Worm (Caenorhabditis elegans): Measurements from ENCODE around the gene C35A5.11.

Gene C35A5.11

DNA sequence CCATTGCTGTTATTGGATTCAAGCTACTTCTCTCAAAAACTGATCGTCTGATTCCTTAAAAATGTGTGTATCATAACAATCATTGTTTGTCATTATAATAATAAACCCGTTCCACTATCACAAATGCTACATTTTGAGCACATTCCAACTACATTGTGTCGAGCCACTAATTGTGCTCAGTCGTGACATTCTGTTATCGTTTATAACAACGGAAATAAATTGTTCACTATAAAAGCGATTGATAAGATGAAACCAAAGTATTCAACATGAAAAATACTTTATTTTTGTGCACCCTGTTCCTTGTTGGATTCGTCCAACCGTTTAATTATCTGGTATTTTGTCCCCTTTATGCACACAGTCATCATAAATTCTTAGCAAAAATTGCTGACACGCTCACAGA is 9.8 kb downstream of the C35A5.11 start, which contains the start of gene ugt-33:
ugt-33 (plus strand) TSS at position 260 of the 400 bp plus-strand sequence.
- TF ChIP-seq gmeb-1 (tag; optimal IDR thresholded peaks at IDR 0.05) (peak; percentile 23), ama-1 (optimal IDR thresholded peaks at IDR 0.05) (no peak), sem-4 (tag; optimal IDR thresholded peaks at IDR 0.05) (no peak), nhr-25 (tag; optimal IDR thresholded peaks at IDR 0.05) (no peak), nhr-129 (tag; optimal IDR thresholded peaks at IDR 0.05) (no peak), elt-3 (tag; optimal IDR thresholded peaks at IDR 0.05) (no peak), nhr-6 (tag; optimal IDR thresholded peaks at IDR 0.05) (no peak), unc-62 (GFP tag; optimal IDR thresholded peaks at IDR 0.05) (no peak), ztf-11 (tag; optimal IDR thresholded peaks at IDR 0.05) (no peak), ztf-4 (tag; optimal IDR thresholded peaks at IDR 0.05) (no peak), sma-9 (GFP tag; optimal IDR thresholded peaks at IDR 0.05) (peak; percentile 26), sma-9 (tag; optimal IDR thresholded peaks at IDR 0.05) (no peak), skn-1 (tag; optimal IDR thresholded peaks at IDR 0.05) (no peak), zag-1 (tag; optimal IDR thresholded peaks at IDR 0.05) (no peak), lin-13 (GFP tag; optimal IDR thresholded peaks at IDR 0.05) (no peak), fos-1 (tag; optimal IDR thresholded peaks at IDR 0.05) (peak; percentile 64), mdl-1 (tag; optimal IDR thresholded peaks at IDR 0.05) (no peak), nhr-11 (tag; optimal IDR thresholded peaks at IDR 0.05) (no peak), nhr-237 (tag; optimal IDR thresholded peaks at IDR 0.05) (no peak), aly-2 (tag; optimal IDR thresholded peaks at IDR 0.05) (no peak), elt-1 (tag; optimal IDR thresholded peaks at IDR 0.05) (no peak), nhr-12 (tag; optimal IDR thresholded peaks at IDR 0.05) (no peak), nhr-77 (tag; optimal IDR thresholded peaks at IDR 0.05) (no peak)

DNA sequence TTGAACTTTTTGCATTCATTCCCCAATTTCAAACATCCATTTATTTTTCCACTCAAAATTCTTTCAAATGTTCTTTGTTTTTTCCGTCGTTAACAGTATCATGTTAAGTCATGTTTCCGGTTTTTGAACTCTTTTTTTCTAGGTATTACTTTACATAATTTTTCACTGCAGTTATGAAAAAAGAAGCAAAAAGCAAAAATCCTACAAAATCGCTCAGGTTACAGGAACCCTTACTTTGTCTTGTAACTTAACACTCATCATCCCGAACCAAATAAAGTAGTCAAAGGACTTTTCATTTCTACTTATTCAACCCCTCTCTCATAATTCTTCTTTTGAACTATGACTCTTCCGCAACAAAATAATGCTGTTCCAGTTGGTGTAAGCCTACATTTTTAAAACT is 11.5 kb downstream of the C35A5.11 start, which contains the start of gene aqp-5:
aqp-5 (plus strand) TSS at position 301 of the 400 bp plus-strand sequence.
- TF ChIP-seq ceh-16 (tag; optimal IDR thresholded peaks at IDR 0.05) (no peak), ztf-1 (GFP tag; conservative IDR thresholded peaks at IDR 0.05) (no peak), blmp-1 (tag; optimal IDR thresholded peaks at IDR 0.05; ENCODE audit: insufficient read depth) (no peak), fos-1 (tag; optimal IDR thresholded peaks at IDR 0.05) (no peak), mab-5 (tag; optimal IDR thresholded peaks at IDR 0.05) (no peak), nhr-129 (tag; optimal IDR thresholded peaks at IDR 0.05) (no peak), egl-27 (tag; optimal IDR thresholded peaks at IDR 0.05) (no peak), nhr-23 (tag; optimal IDR thresholded peaks at IDR 0.05) (no peak), unc-62 (GFP tag; optimal IDR thresholded peaks at IDR 0.05) (no peak), C34F6.9 (tag; optimal IDR thresholded peaks at IDR 0.05) (no peak), lin-13 (GFP tag; optimal IDR thresholded peaks at IDR 0.05) (no peak), lin-11 (tag; optimal IDR thresholded peaks at IDR 0.05) (no peak), nhr-237 (tag; optimal IDR thresholded peaks at IDR 0.05) (no peak), alr-1 (tag; optimal IDR thresholded peaks at IDR 0.05) (no peak), gmeb-1 (tag; optimal IDR thresholded peaks at IDR 0.05) (no peak), nhr-25 (tag; optimal IDR thresholded peaks at IDR 0.05) (no peak)

DNA sequence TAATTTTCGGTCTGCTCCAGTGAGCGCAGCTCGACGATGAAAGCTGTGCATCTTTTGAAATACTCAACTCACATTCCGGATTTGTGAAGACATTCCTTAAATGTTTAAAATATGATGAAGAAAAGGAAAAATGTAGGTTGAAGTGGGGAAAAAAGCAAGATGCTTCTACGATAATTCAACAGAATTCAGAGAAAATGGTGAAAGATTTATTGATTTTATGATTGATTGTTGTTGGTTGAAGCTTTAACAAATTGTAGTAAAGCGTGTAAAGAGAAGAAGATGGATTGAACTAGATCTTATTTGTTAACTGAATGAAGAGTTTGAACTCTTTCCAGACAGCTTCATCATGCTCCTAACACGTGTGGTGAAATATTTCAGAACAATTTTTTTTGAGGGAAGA is 12.9 kb downstream of the C35A5.11 start, which contains the start of gene ncx-5:
ncx-5 (minus strand) TSS at position 101 of the 400 bp plus-strand sequence.
- no peak for TF ChIP-seq lin-39 (tag; optimal IDR thresholded peaks at IDR 0.05)
- no peak for TF ChIP-seq lin-11 (tag; optimal IDR thresholded peaks at IDR 0.05)
- no peak for TF ChIP-seq mbf-1 (tag; optimal IDR thresholded peaks at IDR 0.05)
- TF ChIP-seq crh-2 (tag; optimal IDR thresholded peaks at IDR 0.05), result no peak
- TF ChIP-seq gmeb-1 (tag; optimal IDR thresholded peaks at IDR 0.05), result no peak
- no peak for TF ChIP-seq C34F6.9 (tag; optimal IDR thresholded peaks at IDR 0.05)
- no peak for TF ChIP-seq aly-2 (tag; optimal IDR thresholded peaks at IDR 0.05)
- TF ChIP-seq nhr-6 (tag; optimal IDR thresholded peaks at IDR 0.05), result no peak
- no peak for TF ChIP-seq elt-3 (tag; optimal IDR thresholded peaks at IDR 0.05)
- no peak for TF ChIP-seq dmd-4 (tag; optimal IDR thresholded peaks at IDR 0.05)
- TF ChIP-seq alr-1 (tag; optimal IDR thresholded peaks at IDR 0.05), result no peak
- TF ChIP-seq ceh-16 (tag; optimal IDR thresholded peaks at IDR 0.05), result no peak
- no peak for TF ChIP-seq Y55F3AM.14 (GFP tag; optimal IDR thresholded peaks at IDR 0.05)
- TF ChIP-seq skn-1 (tag; optimal IDR thresholded peaks at IDR 0.05), result no peak
- no peak for TF ChIP-seq mab-5 (tag; optimal IDR thresholded peaks at IDR 0.05)
- no peak for TF ChIP-seq sma-9 (GFP tag; optimal IDR thresholded peaks at IDR 0.05)
- no peak for TF ChIP-seq sma-9 (tag; optimal IDR thresholded peaks at IDR 0.05)
- TF ChIP-seq ceh-82 (tag; optimal IDR thresholded peaks at IDR 0.05), result no peak
- no peak for TF ChIP-seq lsy-2 (tag; optimal IDR thresholded peaks at IDR 0.05)

Data from whole organism, L2 larva.